Fruit fly (Drosophila melanogaster) whole organism, adult: ENCODE measurements around the gene CG17819.

Experiments
- CG12768 ChIP-seq: fragments of 200-800 bp; sonication (Bioruptor generic); optimal IDR thresholded peaks from 2 replicates; lab custom pipeline; 2017; ENCODE audit warnings: missing biosample characterization, missing genetic modification characterization, mild to moderate bottlenecking, moderate library complexity, missing genetic modification reagents
- CG1620 ChIP-seq: fragments of 200-800 bp; sonication (Bioruptor generic); optimal IDR thresholded peaks from 2 replicates; lab custom pipeline; 2016; ENCODE audit warnings: missing biosample characterization, missing genetic modification characterization
- CG7045 ChIP-seq: fragments of 200-800 bp; sonication (Bioruptor generic); optimal IDR thresholded peaks from 2 replicates; lab custom pipeline; 2017; ENCODE audit warnings: missing biosample characterization, mild to moderate bottlenecking, missing genetic modification characterization
- CG7101 ChIP-seq: fragments of 200-800 bp; sonication (Bioruptor generic); optimal IDR thresholded peaks from 2 replicates; lab custom pipeline; 2018; ENCODE audit warnings: missing biosample characterization, mild to moderate bottlenecking, missing genetic modification characterization, moderate library complexity
- Clk ChIP-seq: fragments of 200-800 bp; sonication (Bioruptor generic); optimal IDR thresholded peaks from 2 replicates; lab custom pipeline; 2017; ENCODE audit warnings: missing biosample characterization, missing genetic modification characterization
- Crg-1 ChIP-seq: fragments of 200-800 bp; sonication (Bioruptor generic); optimal IDR thresholded peaks from 2 replicates; lab custom pipeline; 2016; ENCODE audit warnings: missing biosample characterization, missing genetic modification characterization
- cic ChIP-seq: fragments of 200-800 bp; sonication (Bioruptor generic); optimal IDR thresholded peaks from 2 replicates; lab custom pipeline; 2017; ENCODE audit warnings: missing biosample characterization, mild to moderate bottlenecking, missing genetic modification characterization, moderate library complexity
- cnc ChIP-seq, 2 experiments: fragments of >200 bp; optimal IDR thresholded peaks; 2 replicates each; lab custom pipeline; 2017
- kay ChIP-seq: fragments of 200-800 bp; sonication (Bioruptor generic); peaks from one replicate; lab custom pipeline; 2016; ENCODE audit warnings: missing biosample characterization, missing genetic modification characterization, borderline replicate concordance
- ovo ChIP-seq: fragments of 200-800 bp; sonication (Bioruptor generic); optimal IDR thresholded peaks from 2 replicates; lab custom pipeline; 2016; ENCODE audit warnings: missing biosample characterization, missing genetic modification characterization
- tj ChIP-seq: fragments of 200-800 bp; sonication (Bioruptor generic); optimal IDR thresholded peaks from 3 replicates; lab custom pipeline; 2017; ENCODE audit warnings: missing biosample characterization, mild to moderate bottlenecking, missing genetic modification characterization, moderate library complexity

DNA sequence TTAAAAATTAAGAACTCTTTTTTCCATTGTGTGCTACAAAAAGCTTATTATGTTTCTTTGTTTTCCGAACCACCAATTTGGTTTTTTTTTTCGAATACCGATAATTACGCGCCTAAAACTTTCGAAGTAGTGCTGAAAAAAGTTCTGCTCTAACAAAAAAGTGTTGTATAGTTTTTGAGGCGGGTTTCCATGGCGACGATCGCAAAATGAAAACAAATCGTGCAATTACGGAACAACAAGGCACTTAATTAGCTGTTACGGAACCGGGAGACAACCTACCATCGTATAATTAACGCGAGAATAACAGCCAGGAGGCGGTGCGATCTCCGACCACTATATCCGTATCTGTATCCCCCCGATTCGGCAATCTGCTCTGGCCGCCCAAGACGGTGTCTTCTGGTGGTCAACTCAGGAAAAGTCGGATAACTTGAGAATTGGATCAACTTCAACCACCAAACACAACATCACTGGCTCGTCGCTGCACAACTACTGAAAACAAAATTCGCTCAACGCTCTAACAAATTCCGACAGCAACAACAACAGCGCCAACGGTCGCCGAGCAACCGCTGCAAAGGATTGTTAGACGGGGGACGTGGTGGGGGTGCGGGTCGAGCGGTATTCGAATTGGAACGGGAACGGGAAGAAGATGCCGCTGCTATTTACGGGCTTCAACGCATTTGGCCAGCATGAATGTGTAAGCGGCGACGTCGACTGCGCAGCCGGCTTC, 1.7 kb upstream of the CG17819 start, which contains the start of the genes CG6678 and dnd:
- TF ChIP-seq CG12768 (GFP tag; lab: Kevin White, UChicago) (no peak), ovo (GFP tag; lab: Kevin White, UChicago) (no peak), cnc (optimal IDR thresholded peaks at IDR 0.05; lab: Kevin White, UChicago) (no peak), cic (GFP tag; lab: Kevin White, UChicago) (peak; percentile 55), CG7101 (tag; lab: Kevin White, UChicago) (peak; percentile 18), Crg-1 (GFP tag; lab: Kevin White, UChicago) (peak; percentile 37), Clk (no peak), kay (GFP tag; lab: Kevin White, UChicago) (peak; percentile 74), tj (GFP tag; lab: Kevin White, UChicago) (no peak), CG7045 (GFP tag; lab: Kevin White, UChicago) (no peak), CG1620 (GFP tag; lab: Kevin White, UChicago) (no peak)
